Worm (Caenorhabditis elegans) whole organism, early embryonic: Measurements from ENCODE around the gene fbxb-47.
A peak's percentile ranks its signal among the peaks of the same experiment; 100 is the strongest.

Source experiments
- B0310.2 ChIP-seq: sonication (generic microtip); optimal IDR thresholded peaks from 2 replicates; lab custom pipeline; 2016; ENCODE audit warnings: mild to moderate bottlenecking, missing genetic modification characterization, missing compliant biosample characterization
- F13C5.2 ChIP-seq: sonication (generic microtip); optimal IDR thresholded peaks from 2 replicates; lab custom pipeline; 2017; ENCODE audit warnings: mild to moderate bottlenecking, missing genetic modification characterization, inconsistent platforms, missing compliant biosample characterization
- aly-1 ChIP-seq: sonication (generic microtip); optimal IDR thresholded peaks from 2 replicates; lab custom pipeline; 2016; ENCODE audit warnings: missing genetic modification characterization, missing compliant biosample characterization
- ama-1 ChIP-seq: fragments of 150-350 bp; optimal IDR thresholded peaks from 2 replicates; lab custom pipeline; 2014
- ceh-13 ChIP-seq: fragments of 200-800 bp; sonication (Bioruptor generic); optimal IDR thresholded peaks from 2 replicates; lab custom pipeline; 2018; ENCODE audit warnings: mild to moderate bottlenecking, missing genetic modification characterization, missing compliant biosample characterization
- ceh-36 ChIP-seq: sonication (generic microtip); optimal IDR thresholded peaks from 2 replicates; lab custom pipeline; 2016; ENCODE audit warnings: missing genetic modification characterization, inconsistent platforms, missing compliant biosample characterization
- ets-7 ChIP-seq: sonication (generic microtip); optimal IDR thresholded peaks from 2 replicates; lab custom pipeline; 2016; ENCODE audit warnings: missing genotype, missing genetic modification characterization, missing compliant biosample characterization
- flt-1 ChIP-seq: fragments of 200-800 bp; sonication (Bioruptor generic); IDR thresholded peaks from 2 replicates; pipeline ENCODE4 v1.3.6; 2022; ENCODE audit warnings: missing genetic modification characterization, missing compliant biosample characterization
- hmbx-1 ChIP-seq: sonication (generic microtip); optimal IDR thresholded peaks from 2 replicates; lab custom pipeline; 2016; ENCODE audit warnings: mild to moderate bottlenecking, missing genetic modification characterization, missing compliant biosample characterization
- hmg-4 ChIP-seq: fragments of 200-800 bp; sonication (Bioruptor generic); optimal IDR thresholded peaks from 2 replicates; lab custom pipeline; 2018; ENCODE audit warnings: mild to moderate bottlenecking, missing genetic modification characterization, missing compliant biosample characterization
- hnd-1 ChIP-seq: sonication (generic microtip); optimal IDR thresholded peaks from 2 replicates; lab custom pipeline; 2016; ENCODE audit warnings: missing genetic modification characterization, missing compliant biosample characterization
- pes-1 ChIP-seq: fragments of 200-800 bp; sonication (Bioruptor generic); IDR thresholded peaks from 2 replicates; pipeline ENCODE4 v1.3.6; 2022; ENCODE audit warnings: missing genetic modification reagents, missing genetic modification characterization, missing compliant biosample characterization
- scrt-1 ChIP-seq: fragments of 200-800 bp; sonication (Bioruptor generic); IDR thresholded peaks from 2 replicates; pipeline ENCODE4 v1.3.6; 2022; ENCODE audit warnings: missing genetic modification characterization, missing compliant biosample characterization
- sea-1 ChIP-seq: fragments of 200-800 bp; sonication (Bioruptor generic); conservative IDR thresholded peaks from 2 replicates; pipeline ENCODE4 v1.3.6; 2022; ENCODE audit warnings: missing genetic modification characterization, missing compliant biosample characterization
- tbx-11 ChIP-seq: fragments of 200-800 bp; sonication (Bioruptor generic); IDR thresholded peaks from 2 replicates; pipeline ENCODE4 v1.3.6; 2022; ENCODE audit warnings: missing genetic modification characterization, missing compliant biosample characterization
- tbx-37 ChIP-seq: fragments of 200-800 bp; sonication (Bioruptor generic); conservative IDR thresholded peaks from 2 replicates; pipeline ENCODE4 v1.3.6; 2022; ENCODE audit warnings: missing genetic modification reagents, missing genetic modification characterization, missing compliant biosample characterization
- tra-4 ChIP-seq: sonication (generic microtip); optimal IDR thresholded peaks from 2 replicates; lab custom pipeline; 2017; ENCODE audit warnings: missing genetic modification characterization, missing compliant biosample characterization

fbxb-47 gene

DNA sequence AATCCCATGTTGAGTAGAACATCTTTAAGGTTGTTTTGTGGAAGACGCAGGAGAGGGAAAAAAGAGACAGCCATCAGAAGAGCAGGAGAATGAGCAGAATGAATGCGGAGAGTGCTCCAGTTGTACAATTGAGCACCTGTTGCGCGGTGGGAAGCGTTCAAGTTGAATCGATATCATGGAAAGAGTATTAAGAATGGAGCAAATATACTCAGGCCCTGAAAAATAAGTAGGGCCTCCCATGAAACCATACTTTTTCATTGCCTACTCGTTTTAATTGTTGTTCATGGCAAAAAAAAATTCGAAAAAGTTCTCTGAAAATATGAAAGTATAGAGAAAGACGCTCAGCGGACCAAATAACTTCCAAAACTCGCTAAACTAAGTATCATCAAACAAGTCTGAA lies 15.9 kb upstream of the fbxb-47 start, which contains the start of gene fbxb-48:
TSS of gene fbxb-48 (minus strand) at position 101 of the 400 bp plus-strand sequence.
- TF ChIP-seq hmbx-1 (no peak), ama-1 (no peak), scrt-1 (GFP tag; lab: Robert Waterston, UW) (no peak), sea-1 (GFP tag; lab: Robert Waterston, UW) (no peak), ets-7 (tag; lab: Kevin White, UChicago) (no peak), tbx-11 (GFP tag; lab: Robert Waterston, UW) (no peak), hnd-1 (no peak), ceh-13 (GFP tag; lab: Kevin White, UChicago) (no peak), hmg-4 (GFP tag; lab: Kevin White, UChicago) (no peak)

DNA sequence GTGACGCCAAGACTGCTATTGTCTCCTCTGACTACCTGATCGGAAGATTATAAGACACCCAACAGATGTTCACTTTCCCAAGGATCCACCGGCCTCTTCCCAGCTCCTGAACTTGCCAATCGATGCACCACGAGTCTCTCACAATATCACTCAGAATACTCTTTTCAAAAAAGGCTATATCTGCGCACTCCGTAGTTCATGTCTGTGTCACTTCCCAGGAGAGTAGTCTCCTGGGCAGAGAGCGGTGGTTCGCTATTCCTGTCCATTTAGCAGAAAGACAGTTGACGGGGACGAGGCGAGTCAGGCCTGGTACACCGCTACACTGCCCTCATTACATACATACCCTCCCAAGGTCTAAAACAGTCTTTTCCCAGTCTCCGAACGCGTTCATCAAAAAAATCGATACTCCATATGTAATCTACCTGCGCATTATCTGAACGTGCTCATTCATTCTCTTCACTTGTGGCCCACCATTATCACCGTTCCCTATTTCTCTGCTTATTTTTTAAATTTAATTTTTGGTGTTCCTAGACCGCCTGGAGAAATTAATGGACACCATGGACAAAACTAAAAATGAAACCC lies 11.6 kb upstream of the fbxb-47 start, which contains the start of gene btb-6:
TSS of gene btb-6 (plus strand) at position 532 of the 582 bp plus-strand sequence.
- TF ChIP-seq ceh-13 (GFP tag; lab: Kevin White, UChicago), result peak; percentile 1
- TF ChIP-seq hmbx-1, result no peak

DNA sequence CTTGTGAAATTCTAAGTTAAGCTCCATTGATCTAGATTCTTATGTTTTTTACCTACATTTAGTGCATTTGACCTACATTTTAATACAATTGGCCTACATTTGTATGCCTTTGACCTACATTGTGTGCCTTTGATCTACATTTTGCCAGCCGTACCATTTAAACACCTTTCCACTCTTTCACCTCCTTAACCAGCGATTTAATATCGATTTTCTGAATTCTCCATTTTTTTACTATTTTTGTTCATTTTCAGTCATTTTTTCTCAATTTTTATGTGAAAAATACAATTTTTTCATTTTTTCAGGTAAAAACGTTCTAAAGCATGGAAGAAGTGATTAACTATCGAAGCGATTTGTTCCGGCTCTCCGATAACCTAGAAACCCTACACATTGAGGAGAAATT lies 9.7 kb upstream of the fbxb-47 start, which contains the start of gene btb-7:
TSS of gene btb-7 (plus strand) at position 301 of the 400 bp plus-strand sequence.
- no peak for TF ChIP-seq sea-1 (GFP tag; lab: Robert Waterston, UW)
- no peak for TF ChIP-seq ets-7 (tag; lab: Kevin White, UChicago)
- no peak for TF ChIP-seq B0310.2 (tag; lab: Kevin White, UChicago)
- TF ChIP-seq aly-1 (tag; lab: Kevin White, UChicago), result no peak
- TF ChIP-seq tbx-11 (GFP tag; lab: Robert Waterston, UW), result no peak
- TF ChIP-seq F13C5.2 (tag; lab: Kevin White, UChicago), result no peak
- no peak for TF ChIP-seq hmg-4 (GFP tag; lab: Kevin White, UChicago)
- no peak for TF ChIP-seq ceh-13 (GFP tag; lab: Kevin White, UChicago)
- TF ChIP-seq hnd-1, result no peak
- no peak for TF ChIP-seq flt-1 (GFP tag; lab: Robert Waterston, UW)
- no peak for TF ChIP-seq pes-1
- TF ChIP-seq scrt-1 (GFP tag; lab: Robert Waterston, UW), result no peak
- no peak for TF ChIP-seq ama-1
- no peak for TF ChIP-seq tbx-37 (GFP tag; lab: Robert Waterston, UW)
- no peak for TF ChIP-seq hmbx-1

DNA sequence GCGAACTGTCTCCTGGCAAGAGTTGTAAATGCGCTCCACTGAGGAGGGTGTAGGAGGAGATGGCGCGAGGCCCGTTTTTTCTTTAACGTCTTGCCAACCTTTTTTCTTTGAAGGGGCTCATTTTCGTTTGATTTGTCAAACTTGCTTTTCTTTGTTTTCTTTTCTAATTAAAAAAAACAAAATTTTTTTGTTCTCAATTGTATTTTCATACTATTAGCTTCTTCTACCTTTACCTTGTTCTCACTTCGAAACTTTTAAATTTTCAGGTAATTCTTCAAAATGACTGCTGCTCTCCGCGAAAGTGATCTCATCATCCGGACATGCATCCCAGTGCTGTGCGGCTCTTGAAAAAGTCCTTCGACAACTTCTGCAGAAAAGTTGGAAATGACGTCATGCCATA lies 6.7 kb upstream of the fbxb-47 start, which contains the start of gene fbxa-184:
TSS of gene fbxa-184 (plus strand) at position 301 of the 400 bp plus-strand sequence.
- TF ChIP-seq tra-4 (no peak), flt-1 (GFP tag; lab: Robert Waterston, UW) (no peak), tbx-37 (GFP tag; lab: Robert Waterston, UW) (no peak), scrt-1 (GFP tag; lab: Robert Waterston, UW) (no peak), sea-1 (GFP tag; lab: Robert Waterston, UW) (no peak)

DNA sequence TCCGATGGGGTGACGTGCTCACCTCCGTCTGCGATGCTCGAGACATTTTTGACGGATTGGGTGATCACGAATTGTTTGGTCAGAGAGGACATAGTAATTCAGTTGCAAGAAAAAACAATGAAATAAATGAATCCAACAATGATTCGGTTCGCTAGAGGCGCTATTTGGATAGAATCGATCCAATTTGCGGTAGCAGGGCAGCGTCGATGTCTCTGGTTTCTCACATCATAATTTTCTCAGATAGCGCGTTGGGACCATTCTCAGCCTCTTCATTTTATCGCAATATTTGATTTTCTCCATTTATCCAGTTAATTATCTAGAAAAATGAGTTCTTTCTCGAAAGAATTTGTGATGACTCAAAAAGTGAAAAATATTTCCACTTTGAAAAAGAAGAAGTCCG lies 3.1 kb upstream of the fbxb-47 start, which contains the start of gene sdz-18:
TSS of gene sdz-18 (minus strand) at position 101 of the 400 bp plus-strand sequence.
- TF ChIP-seq hnd-1, result no peak
- TF ChIP-seq hmbx-1, result no peak
- TF ChIP-seq pes-1, result no peak
- TF ChIP-seq scrt-1 (GFP tag; lab: Robert Waterston, UW), result no peak
- no peak for TF ChIP-seq B0310.2 (tag; lab: Kevin White, UChicago)
- TF ChIP-seq tbx-37 (GFP tag; lab: Robert Waterston, UW), result no peak
- TF ChIP-seq aly-1 (tag; lab: Kevin White, UChicago), result no peak
- TF ChIP-seq flt-1 (GFP tag; lab: Robert Waterston, UW), result no peak
- TF ChIP-seq F13C5.2 (tag; lab: Kevin White, UChicago), result no peak
- no peak for TF ChIP-seq ama-1
- TF ChIP-seq sea-1 (GFP tag; lab: Robert Waterston, UW), result no peak

DNA sequence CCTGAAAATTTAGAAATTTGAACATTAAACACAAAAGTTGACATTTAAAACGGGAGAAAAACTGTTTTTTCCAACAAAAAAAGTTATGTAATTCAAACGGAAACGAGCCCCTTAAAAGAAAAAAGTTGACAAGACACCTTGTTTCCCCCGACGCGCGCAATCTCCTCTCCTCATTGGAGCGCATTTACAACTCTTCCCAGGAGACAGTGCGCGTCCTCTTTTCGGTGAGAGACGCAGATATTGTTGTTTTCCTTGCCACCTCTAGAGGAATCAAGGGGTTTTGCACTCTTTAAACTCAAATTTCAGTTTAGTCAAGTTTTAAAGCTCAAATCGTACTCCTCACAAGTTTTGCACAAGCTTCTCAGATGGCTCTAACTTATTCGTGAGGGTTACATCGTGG lies 7.4 kb downstream of the fbxb-47 start, which contains the start of gene F58E1.13:
TSS of gene F58E1.13 (minus strand) at position 12 of the 400 bp plus-strand sequence.
- TF ChIP-seq scrt-1 (GFP tag; lab: Robert Waterston, UW) (no peak), hmbx-1 (no peak), tbx-11 (GFP tag; lab: Robert Waterston, UW) (no peak), tbx-37 (GFP tag; lab: Robert Waterston, UW) (no peak), F13C5.2 (tag; lab: Kevin White, UChicago) (no peak), ama-1 (no peak), sea-1 (GFP tag; lab: Robert Waterston, UW) (no peak), ceh-13 (GFP tag; lab: Kevin White, UChicago) (no peak), hmg-4 (GFP tag; lab: Kevin White, UChicago) (no peak), tra-4 (no peak), ets-7 (tag; lab: Kevin White, UChicago) (no peak), pes-1 (no peak), aly-1 (tag; lab: Kevin White, UChicago) (no peak), flt-1 (GFP tag; lab: Robert Waterston, UW) (no peak), B0310.2 (tag; lab: Kevin White, UChicago) (no peak), ceh-36 (tag; lab: Kevin White, UChicago) (no peak), hnd-1 (no peak)

DNA sequence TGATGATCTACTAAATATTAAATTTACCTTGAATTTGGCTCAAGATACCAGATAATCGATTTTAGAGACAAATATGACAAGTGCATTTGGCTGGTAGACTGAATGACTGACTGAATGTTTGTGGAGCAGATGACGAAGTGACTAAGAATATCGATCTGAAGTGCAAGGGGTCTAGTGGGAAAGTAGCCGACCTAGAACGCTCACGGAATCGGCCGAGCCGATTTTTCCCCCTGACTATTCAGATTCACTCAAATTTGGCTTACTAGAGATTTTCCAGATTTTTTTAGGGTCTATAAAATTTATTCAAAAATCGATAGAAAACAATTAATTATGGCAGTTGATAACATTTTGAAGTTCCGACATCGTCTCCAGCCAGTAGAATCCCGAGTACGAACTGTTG lies 8.7 kb downstream of the fbxb-47 start, which contains the start of gene fbxc-26:
TSS of gene fbxc-26 (minus strand) at position 101 of the 400 bp plus-strand sequence.
- TF ChIP-seq scrt-1 (GFP tag; lab: Robert Waterston, UW) (no peak), tbx-11 (GFP tag; lab: Robert Waterston, UW) (no peak), ceh-13 (GFP tag; lab: Kevin White, UChicago) (no peak), hmg-4 (GFP tag; lab: Kevin White, UChicago) (no peak), ceh-36 (tag; lab: Kevin White, UChicago) (no peak), F13C5.2 (tag; lab: Kevin White, UChicago) (no peak), ets-7 (tag; lab: Kevin White, UChicago) (no peak), B0310.2 (tag; lab: Kevin White, UChicago) (no peak), tra-4 (no peak), aly-1 (tag; lab: Kevin White, UChicago) (no peak), ama-1 (no peak), sea-1 (GFP tag; lab: Robert Waterston, UW) (no peak), hmbx-1 (no peak), tbx-37 (GFP tag; lab: Robert Waterston, UW) (no peak), pes-1 (no peak), flt-1 (GFP tag; lab: Robert Waterston, UW) (no peak), hnd-1 (no peak)
